Fruit fly (Drosophila melanogaster): ENCODE measurements around the gene CG42681.

DNA sequence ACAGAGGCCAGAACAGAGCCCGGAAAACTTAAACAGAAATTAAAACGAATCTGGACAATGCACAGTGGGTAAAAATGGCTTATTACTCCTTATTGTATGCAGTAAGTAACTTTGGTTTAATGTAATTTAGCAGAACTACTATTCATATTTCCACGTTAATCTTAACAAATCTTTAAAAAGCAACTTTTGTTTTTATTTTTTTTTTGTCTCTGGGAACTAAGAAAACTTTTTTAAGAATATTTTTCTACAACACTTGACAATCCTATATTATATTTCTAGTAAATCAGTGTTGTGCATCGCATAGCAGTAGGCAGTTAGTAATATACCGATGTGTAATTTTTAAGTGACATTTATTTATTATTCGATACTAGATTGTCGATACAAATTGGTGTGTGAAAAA lies 21.4 kb downstream of the CG42681 start, which contains the start of gene CG4701:
- TF ChIP-seq bab1 (GFP tag; optimal IDR thresholded peaks at IDR 0.05): no peak
- TF ChIP-seq cnc (optimal IDR thresholded peaks at IDR 0.05): no peak
- TF ChIP-seq Clk (GFP tag; optimal IDR thresholded peaks at IDR 0.05): no peak
- no peak for TF ChIP-seq CG7045 (GFP tag; optimal IDR thresholded peaks at IDR 0.05)
- no peak for TF ChIP-seq pad (GFP tag; optimal IDR thresholded peaks at IDR 0.05)
- TF ChIP-seq ovo (GFP tag; optimal IDR thresholded peaks at IDR 0.05): no peak
- no peak for TF ChIP-seq Hr96 (GFP tag; optimal IDR thresholded peaks at IDR 0.05)
- no peak for TF ChIP-seq CG14711 (tag; optimal IDR thresholded peaks at IDR 0.05)
- no peak for TF ChIP-seq cic (GFP tag; optimal IDR thresholded peaks at IDR 0.05)
- TF ChIP-seq kay (GFP tag; ENCODE audit: borderline replicate concordance): no peak
- no peak for TF ChIP-seq CG12768 (GFP tag; optimal IDR thresholded peaks at IDR 0.05)
- no peak for TF ChIP-seq CG33017 (tag; optimal IDR thresholded peaks at IDR 0.05)
- no peak for TF ChIP-seq Crg-1 (GFP tag; optimal IDR thresholded peaks at IDR 0.05)
- TF ChIP-seq CG7101 (tag; optimal IDR thresholded peaks at IDR 0.05): no peak

Measured in whole organism, adult.